Fruit fly (Drosophila melanogaster): ENCODE measurements around the gene CG10026.

The CG10026 gene

dm6 chr2L:19444734-19445140 is 9.3 kb upstream of the CG10026 start, which contains the start of gene Hs2st (continued):
- TF ChIP-seq dimm (GFP tag; IDR thresholded peaks at IDR 0.05), result 0 out of 2 replicates have a peak, but pooled peaks have one; percentile 4
- peak; percentile 95 for TF ChIP-seq CG8944 (GFP tag; optimal IDR thresholded peaks at IDR 0.05)
- peak; percentile 82 for TF ChIP-seq CG5953 (GFP tag; IDR thresholded peaks at IDR 0.05)
- peak; percentile 92 for TF ChIP-seq Lhr (GFP tag; optimal IDR thresholded peaks at IDR 0.05)
- TF ChIP-seq Aef1 (GFP tag; IDR thresholded peaks at IDR 0.05), result peak; percentile 94
- peak; percentile 74 for TF ChIP-seq CG3407 (GFP tag; optimal IDR thresholded peaks at IDR 0.05)
- TF ChIP-seq Hmr (GFP tag; optimal IDR thresholded peaks at IDR 0.05), result peak; percentile 95
- TF ChIP-seq phol (tag; optimal IDR thresholded peaks at IDR 0.05), result peak; percentile 94
- TF ChIP-seq pb (GFP tag; optimal IDR thresholded peaks at IDR 0.05), result peak; percentile 83
- peak; percentile 24 for TF ChIP-seq CG4707 (GFP tag; optimal IDR thresholded peaks at IDR 0.05)
- TF ChIP-seq CG13123 (GFP tag; optimal IDR thresholded peaks at IDR 0.05), result peak; percentile 90
- peak; percentile 96 for TF ChIP-seq CG7786 (GFP tag; optimal IDR thresholded peaks at IDR 0.05)
- TF ChIP-seq CG10543 (GFP tag; optimal IDR thresholded peaks at IDR 0.05), result peak; percentile 91
- TF ChIP-seq Side (GFP tag; optimal IDR thresholded peaks at IDR 0.05), result peak; percentile 91
- peak; percentile 93 for TF ChIP-seq CG33213 (GFP tag; optimal IDR thresholded peaks at IDR 0.05)
- TF ChIP-seq CG15073 (GFP tag; optimal IDR thresholded peaks at IDR 0.05), result peak; percentile 80
- peak; percentile 91 for TF ChIP-seq CG11456 (GFP tag; IDR thresholded peaks at IDR 0.05)
- TF ChIP-seq CG18011 (GFP tag; optimal IDR thresholded peaks at IDR 0.05), result peak; percentile 86
- no peak for TF ChIP-seq Eip74EF (GFP tag; optimal IDR thresholded peaks at IDR 0.05)
- TF ChIP-seq tgo (GFP tag; IDR thresholded peaks at IDR 0.05), result peak; percentile 93
- TF ChIP-seq vvl (GFP tag; IDR thresholded peaks at IDR 0.05), result peak; percentile 94
- TF ChIP-seq CG5180 (GFP tag; optimal IDR thresholded peaks at IDR 0.05), result peak; percentile 52
- peak; percentile 97 for TF ChIP-seq Ptx1 (GFP tag; IDR thresholded peaks at IDR 0.05)
- TF ChIP-seq insv (GFP tag; optimal IDR thresholded peaks at IDR 0.05), result peak in 1 of 2 experiments; percentile 75
- TF ChIP-seq Fer1 (GFP tag; optimal IDR thresholded peaks at IDR 0.05), result peak; percentile 93
- TF ChIP-seq CG16863 (GFP tag; optimal IDR thresholded peaks at IDR 0.05), result peak; percentile 86
- peak; percentile 62 for TF ChIP-seq Asciz (GFP tag; optimal IDR thresholded peaks at IDR 0.05)
- TF ChIP-seq CG14050 (GFP tag; IDR thresholded peaks at IDR 0.05), result peak; percentile 86
- TF ChIP-seq CG14667 (GFP tag; IDR thresholded peaks at IDR 0.05), result peak; percentile 92
- TF ChIP-seq CG17912 (GFP tag; optimal IDR thresholded peaks at IDR 0.05), result peak; percentile 57
- TF ChIP-seq CG10147 (GFP tag; optimal IDR thresholded peaks at IDR 0.05), result peak; percentile 91
- TF ChIP-seq row (GFP tag; IDR thresholded peaks at IDR 0.05), result peak; percentile 98
- peak; percentile 78 for TF ChIP-seq schlank (tag; optimal IDR thresholded peaks at IDR 0.05)
- TF ChIP-seq CG8290 (GFP tag; optimal IDR thresholded peaks at IDR 0.05), result peak; percentile 94
- peak; percentile 83 to 95 for TF ChIP-seq CG8290 (tag; optimal IDR thresholded peaks at IDR 0.05)
- TF ChIP-seq CG10565 (GFP tag; optimal IDR thresholded peaks at IDR 0.05), result peak; percentile 72
- peak; percentile 84 for TF ChIP-seq CG9797 (GFP tag; optimal IDR thresholded peaks at IDR 0.05)
- peak; percentile 93 for TF ChIP-seq CG14710 (tag; optimal IDR thresholded peaks at IDR 0.05)
- peak; percentile 89 for TF ChIP-seq Ets97D (GFP tag; optimal IDR thresholded peaks at IDR 0.05)
- peak; percentile 64; the same call in 1 of the 2 replicates for TF ChIP-seq onecut (GFP tag; IDR thresholded peaks at IDR 0.05)
- TF ChIP-seq gcm2 (GFP tag; optimal IDR thresholded peaks at IDR 0.05), result peak; percentile 84
- TF ChIP-seq ase (GFP tag; IDR thresholded peaks at IDR 0.05), result peak; percentile 87; the same call in 2 of the 3 replicates
- TF ChIP-seq da (GFP tag; optimal IDR thresholded peaks at IDR 0.05), result peak; percentile 94
- peak; percentile 98 for TF ChIP-seq CG2120 (GFP tag; optimal IDR thresholded peaks at IDR 0.05)
- peak; percentile 98 for TF ChIP-seq lilli (GFP tag; optimal IDR thresholded peaks at IDR 0.05)
- peak; percentile 67 for TF ChIP-seq CG12219 (GFP tag; optimal IDR thresholded peaks at IDR 0.05)
- no peak for TF ChIP-seq CG42726 (GFP tag; IDR thresholded peaks at IDR 0.05; ENCODE audit: partially characterized antibody)
- peak; percentile 93 for TF ChIP-seq CG9876 (GFP tag; optimal IDR thresholded peaks at IDR 0.05)
- TF ChIP-seq Lpt (GFP tag; optimal IDR thresholded peaks at IDR 0.05), result no peak
- peak; percentile 94 for TF ChIP-seq CG10209 (GFP tag; optimal IDR thresholded peaks at IDR 0.05)
- peak; percentile 86 for TF ChIP-seq peb (GFP tag; IDR thresholded peaks at IDR 0.05)
